Worm (Caenorhabditis elegans): ENCODE data around the gene C55A6.12.
"Not testable (repeated sequence)": the region's sequence is repeated elsewhere in the genome, so short reads cannot be mapped to it uniquely, and the experiment has no call there.

C55A6.12 gene

DNA sequence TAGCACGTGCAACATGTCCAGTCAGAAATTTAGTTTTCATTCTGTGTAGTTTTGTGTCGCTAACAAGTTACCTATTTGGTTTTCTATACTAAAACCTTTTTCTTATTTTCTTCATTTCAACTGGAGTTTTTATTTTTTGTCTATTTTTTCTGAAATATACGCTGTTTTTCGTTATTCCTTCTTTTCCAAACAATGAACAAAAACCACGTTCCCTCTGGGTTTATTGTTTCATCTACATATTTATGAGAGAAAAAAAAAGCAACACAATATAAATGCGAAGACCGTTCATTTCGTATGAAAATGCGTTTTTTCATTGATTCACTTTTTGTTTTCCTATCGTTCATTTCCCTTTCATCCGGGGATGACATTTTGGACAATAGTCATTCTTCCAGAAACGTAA, 23.5 kb downstream of the C55A6.12 start, which contains the start of gene T11F9.22:
TSS of gene T11F9.22 (plus strand) at position 301 of the 400 bp plus-strand sequence.
- TF ChIP-seq elt-3 (tag; optimal IDR thresholded peaks at IDR 0.05) (no peak), nhr-76 (tag; optimal IDR thresholded peaks at IDR 0.05) (no peak), snpc-4 (tag; optimal IDR thresholded peaks at IDR 0.05) (no peak), mep-1 (tag; optimal IDR thresholded peaks at IDR 0.05) (no peak), unc-39 (tag; optimal IDR thresholded peaks at IDR 0.05) (no peak), zip-8 (tag; optimal IDR thresholded peaks at IDR 0.05) (no peak), drap-1 (GFP tag; optimal IDR thresholded peaks at IDR 0.05) (no peak), ceh-43 (GFP tag; optimal IDR thresholded peaks at IDR 0.05) (no peak), M03D4.4 (tag; optimal IDR thresholded peaks at IDR 0.05) (no peak), ceh-83 (GFP tag; optimal IDR thresholded peaks at IDR 0.05) (no peak), mab-5 (tag; optimal IDR thresholded peaks at IDR 0.05) (no peak)

DNA sequence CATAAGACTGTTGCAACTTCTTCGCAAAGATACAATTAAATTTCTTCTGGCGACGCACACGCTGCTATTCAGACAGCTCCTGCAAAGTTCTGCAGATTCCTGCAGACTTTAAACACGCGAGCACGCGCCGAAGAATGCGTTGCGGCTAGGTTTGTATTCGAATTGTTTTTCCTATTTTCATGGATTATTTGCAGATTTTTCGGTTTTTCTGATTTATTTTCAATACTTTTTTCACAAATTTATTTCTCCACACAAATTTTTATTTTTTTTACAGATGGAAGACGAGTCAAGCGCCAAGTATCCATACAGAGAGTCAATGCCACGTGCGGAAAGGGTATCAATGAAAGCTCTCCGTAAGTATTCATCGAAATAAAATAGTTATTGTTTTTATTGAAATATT, 27.3 kb downstream of the C55A6.12 start, which contains the start of gene T11F9.7:
TSS of gene T11F9.7 (plus strand) at position 301 of the 400 bp plus-strand sequence.
- TF ChIP-seq mep-1, M03D4.4, mab-5 (tag; optimal IDR thresholded peaks at IDR 0.05): not testable (repeated sequence)

DNA sequence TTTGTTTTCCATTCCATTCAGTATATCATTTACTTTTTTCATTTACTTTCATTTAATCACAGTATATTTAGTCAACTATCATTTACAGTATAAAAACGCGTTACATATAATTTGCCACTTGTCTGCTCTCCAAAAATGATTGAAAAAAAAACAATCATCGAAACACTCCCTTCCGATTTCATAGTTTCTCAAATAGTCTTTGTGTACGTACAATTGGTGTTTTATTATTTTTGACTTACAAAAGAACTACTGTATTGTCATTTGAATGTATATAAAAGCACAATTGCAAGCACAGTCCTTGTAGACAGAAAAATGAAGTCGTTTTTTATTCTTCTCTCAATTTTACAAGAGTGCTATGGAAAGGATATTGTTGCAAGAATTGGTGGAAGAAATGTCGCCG, 28.5 kb downstream of the C55A6.12 start, which contains the start of gene nas-22:
TSS of gene nas-22 (plus strand) at position 301 of the 400 bp plus-strand sequence.
- TF ChIP-seq lin-13 (tag; optimal IDR thresholded peaks at IDR 0.05) (no peak), snpc-4 (tag; optimal IDR thresholded peaks at IDR 0.05) (no peak), ceh-43 (GFP tag; optimal IDR thresholded peaks at IDR 0.05) (no peak), lin-32 (GFP tag; optimal IDR thresholded peaks at IDR 0.05) (no peak), zip-8 (tag; optimal IDR thresholded peaks at IDR 0.05) (no peak), bed-3 (GFP tag; optimal IDR thresholded peaks at IDR 0.05) (no peak), drap-1 (GFP tag; optimal IDR thresholded peaks at IDR 0.05) (no peak), M03D4.4 (tag; optimal IDR thresholded peaks at IDR 0.05) (no peak), mls-2 (tag; optimal IDR thresholded peaks at IDR 0.05) (no peak), ces-1 (GFP tag; optimal IDR thresholded peaks at IDR 0.05) (no peak), ham-2 (GFP tag; optimal IDR thresholded peaks at IDR 0.05) (no peak), nhr-2 (tag; optimal IDR thresholded peaks at IDR 0.05) (no peak), flh-1 (GFP tag; optimal IDR thresholded peaks at IDR 0.05) (no peak), mab-5 (tag; optimal IDR thresholded peaks at IDR 0.05) (no peak), lsy-2 (tag; optimal IDR thresholded peaks at IDR 0.05) (no peak), ceh-83 (GFP tag; optimal IDR thresholded peaks at IDR 0.05) (no peak), ztf-11 (tag; optimal IDR thresholded peaks at IDR 0.05) (no peak), sptf-1 (tag; optimal IDR thresholded peaks at IDR 0.05) (no peak), unc-62 (GFP tag; optimal IDR thresholded peaks at IDR 0.05) (no peak), pha-4 (tag; optimal IDR thresholded peaks at IDR 0.05) (no peak)

DNA sequence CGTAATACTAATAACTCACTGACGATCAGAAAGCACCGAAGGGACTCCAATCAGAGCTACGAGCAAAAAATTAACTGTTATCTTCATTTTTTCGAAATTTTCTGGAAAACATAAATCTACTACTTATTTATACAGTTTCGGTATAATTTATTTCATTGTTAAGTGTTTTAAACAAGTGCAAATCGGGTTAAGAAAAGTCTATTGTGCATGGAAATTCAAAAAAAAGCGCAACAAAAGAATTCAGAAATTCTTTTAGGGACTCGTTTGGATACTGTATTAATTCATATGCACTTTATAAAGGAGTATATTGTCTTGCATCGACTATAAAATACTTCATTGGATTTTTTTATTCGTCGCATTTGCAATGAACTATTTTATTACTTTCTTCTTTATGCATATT, 30.7 kb downstream of the C55A6.12 start, which contains the start of the genes nas-20 and nas-21:
TSS of gene nas-20 (minus strand) at position 101 of the 400 bp plus-strand sequence.
TSS of gene nas-21 (plus strand) at position 356 of the 400 bp plus-strand sequence.
- no peak for TF ChIP-seq lin-13 (tag; optimal IDR thresholded peaks at IDR 0.05)
- no peak for TF ChIP-seq elt-3 (tag; optimal IDR thresholded peaks at IDR 0.05)
- no peak for TF ChIP-seq mab-5 (tag; optimal IDR thresholded peaks at IDR 0.05)
- TF ChIP-seq blmp-1 (tag; optimal IDR thresholded peaks at IDR 0.05): no peak
- TF ChIP-seq drap-1 (GFP tag; optimal IDR thresholded peaks at IDR 0.05): no peak
- no peak for TF ChIP-seq flh-1 (GFP tag; optimal IDR thresholded peaks at IDR 0.05)
- TF ChIP-seq M03D4.4 (tag; optimal IDR thresholded peaks at IDR 0.05): no peak
- no peak for TF ChIP-seq lin-32 (GFP tag; optimal IDR thresholded peaks at IDR 0.05)
- TF ChIP-seq ham-2 (GFP tag; optimal IDR thresholded peaks at IDR 0.05): no peak

DNA sequence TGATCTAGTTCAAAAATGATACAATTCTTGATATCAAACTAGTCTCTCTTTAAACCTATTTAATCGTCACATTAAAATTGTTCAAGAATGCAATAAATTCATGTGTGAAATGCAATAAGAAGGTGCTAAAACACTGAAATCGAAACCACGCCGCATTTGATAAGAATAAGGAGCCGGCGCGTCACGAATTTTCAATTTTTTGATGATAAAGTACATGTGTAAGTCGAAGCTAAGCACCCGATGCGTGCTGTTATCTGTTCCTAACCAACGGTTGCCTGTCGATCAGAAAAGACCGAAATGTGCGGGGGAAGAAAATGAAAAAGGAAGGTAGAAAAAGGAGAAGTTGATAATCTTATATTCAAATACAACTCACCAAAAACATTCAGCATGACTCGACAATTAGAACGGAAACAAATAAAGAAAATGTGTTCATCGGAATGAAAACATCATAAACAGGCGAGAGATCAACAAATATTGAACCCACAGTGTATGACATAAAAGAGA, 32.7 kb downstream of the C55A6.12 start, which contains the start of gene aat-6:
TSS of gene aat-6 (minus strand) at position 454 of the 504 bp plus-strand sequence.
- TF ChIP-seq sptf-1 (tag; optimal IDR thresholded peaks at IDR 0.05) (no peak), mab-5 (tag; optimal IDR thresholded peaks at IDR 0.05) (no peak), nhr-2 (tag; optimal IDR thresholded peaks at IDR 0.05) (no peak), M03D4.4 (tag; optimal IDR thresholded peaks at IDR 0.05) (no peak), ceh-39 (tag; optimal IDR thresholded peaks at IDR 0.05) (no peak), ceh-83 (GFP tag; optimal IDR thresholded peaks at IDR 0.05) (no peak), cnd-1 (tag; optimal IDR thresholded peaks at IDR 0.05) (no peak), ham-2 (GFP tag; optimal IDR thresholded peaks at IDR 0.05) (no peak), pha-4 (tag; optimal IDR thresholded peaks at IDR 0.05) (no peak), nhr-237 (tag; optimal IDR thresholded peaks at IDR 0.05) (no peak), mep-1 (tag; optimal IDR thresholded peaks at IDR 0.05) (no peak), unc-39 (tag; optimal IDR thresholded peaks at IDR 0.05) (no peak), ztf-11 (tag; optimal IDR thresholded peaks at IDR 0.05) (no peak), bed-3 (GFP tag; optimal IDR thresholded peaks at IDR 0.05) (no peak), nhr-76 (tag; optimal IDR thresholded peaks at IDR 0.05) (no peak), nhr-28 (tag; optimal IDR thresholded peaks at IDR 0.05) (no peak)

Data from whole organism, mixed stage, embryonic.